Fruit fly (Drosophila melanogaster) Kc167 (cell line): ENCODE measurements around the gene MFS10.

Source experiments
- Myc ChIP-seq: fragments of >200 bp; optimal IDR thresholded peaks from 2 replicates; lab custom pipeline; 2017; ENCODE audit warnings: missing external identifiers
- Sin3A ChIP-seq: fragments of >200 bp; optimal IDR thresholded peaks from 2 replicates; lab custom pipeline; 2018; ENCODE audit warnings: missing external identifiers
- h ChIP-seq: fragments of >200 bp; optimal IDR thresholded peaks from 3 replicates; lab custom pipeline; 2018; ENCODE audit warnings: missing external identifiers
- insv ChIP-seq: fragments of >200 bp; optimal IDR thresholded peaks from 3 replicates; lab custom pipeline; 2018; ENCODE audit warnings: missing external identifiers
- psq ChIP-seq: fragments of >200 bp; optimal IDR thresholded peaks from 2 replicates; lab custom pipeline; 2017; ENCODE audit warnings: missing external identifiers
- ttk ChIP-seq: sonication (Bioruptor generic); optimal IDR thresholded peaks from 2 replicates; lab custom pipeline; 2017; ENCODE audit warnings: missing external identifiers

MFS10 gene

DNA sequence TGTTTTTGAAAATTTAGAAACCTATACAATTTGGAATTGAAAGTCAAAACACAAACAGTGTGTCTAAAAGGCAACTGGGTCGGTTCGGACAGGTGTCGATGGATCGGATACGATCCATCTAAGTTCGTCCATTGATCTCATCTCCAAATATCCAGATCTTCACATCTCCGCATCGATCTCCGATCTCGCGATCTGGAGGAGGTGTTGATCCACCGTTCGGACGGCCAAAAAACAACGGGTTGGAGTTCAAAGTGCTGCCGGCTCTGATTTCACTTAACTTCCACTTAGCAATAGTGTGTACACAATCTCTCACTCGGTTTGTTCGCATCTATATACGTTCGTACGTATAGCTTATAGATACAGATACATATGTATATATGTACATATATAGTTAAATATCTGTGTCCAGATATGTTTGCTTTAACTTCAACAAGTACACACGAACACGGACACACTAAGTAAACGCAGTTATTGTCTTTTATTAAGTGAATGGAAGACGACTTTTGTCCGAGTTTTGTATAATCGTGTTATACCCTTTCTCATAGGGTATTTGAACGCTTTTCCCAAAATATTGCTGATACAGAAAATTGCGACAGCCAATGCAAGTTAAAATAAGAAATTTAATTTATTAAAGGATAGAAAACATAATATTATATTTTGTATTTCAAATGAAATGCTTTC lies 20.5 kb upstream of the MFS10 start, which contains the start of gene Fer3HCH:
TSS of gene Fer3HCH (minus strand) at position 51 of the 681 bp plus-strand sequence.
- TF ChIP-seq Sin3A (lab: Kevin White, UChicago) = no peak
- no peak for TF ChIP-seq Myc (lab: Kevin White, UChicago)
- no peak for TF ChIP-seq h
- TF ChIP-seq insv (lab: Kevin White, UChicago) = no peak
- TF ChIP-seq ttk (lab: Kevin White, UChicago) = no peak
- TF ChIP-seq psq (lab: Kevin White, UChicago) = no peak

- no peak for TF ChIP-seq insv (lab: Kevin White, UChicago)
- no peak for TF ChIP-seq h
- no peak for TF ChIP-seq psq (lab: Kevin White, UChicago)
- no peak for TF ChIP-seq ttk (lab: Kevin White, UChicago)
- no peak for TF ChIP-seq Sin3A (lab: Kevin White, UChicago)
- TF ChIP-seq Myc (lab: Kevin White, UChicago) = no peak
Observed at dm6 chrX:13109583-13110126, 19.2 kb upstream of the MFS10 start.

DNA sequence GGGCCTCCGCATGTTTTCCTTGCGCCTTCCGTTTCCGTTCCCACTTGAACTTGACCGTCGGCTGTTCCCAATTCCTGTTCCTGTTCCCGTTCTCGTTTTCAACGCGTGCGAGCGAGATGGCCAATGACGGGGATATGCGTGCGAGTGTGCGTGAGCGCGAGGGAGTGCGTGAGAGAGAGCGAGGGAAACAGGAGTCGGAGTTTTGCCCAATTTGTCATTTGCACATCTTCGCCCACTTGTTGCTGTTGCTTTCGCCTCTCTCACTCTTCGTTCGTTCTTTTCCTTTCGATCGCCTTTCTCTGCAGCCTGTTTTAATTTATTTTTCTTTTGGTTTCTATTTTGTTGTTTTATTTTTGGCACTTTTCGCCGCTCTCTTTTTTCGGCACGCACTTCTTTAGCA lies 17.0 kb upstream of the MFS10 start:
- TF ChIP-seq insv (lab: Kevin White, UChicago) = no peak
- no peak for TF ChIP-seq psq (lab: Kevin White, UChicago)
- no peak for TF ChIP-seq h
- no peak for TF ChIP-seq Myc (lab: Kevin White, UChicago)
- no peak for TF ChIP-seq Sin3A (lab: Kevin White, UChicago)
- TF ChIP-seq ttk (lab: Kevin White, UChicago) = no peak

- TF ChIP-seq Sin3A (lab: Kevin White, UChicago) = no peak
- no peak for TF ChIP-seq psq (lab: Kevin White, UChicago)
- TF ChIP-seq insv (lab: Kevin White, UChicago) = no peak
- TF ChIP-seq h = no peak
- no peak for TF ChIP-seq ttk (lab: Kevin White, UChicago)
- TF ChIP-seq Myc (lab: Kevin White, UChicago) = no peak
Observed at dm6 chrX:13112238-13112829, 16.5 kb upstream of the MFS10 start, which contains the start of gene Chpf. Chpf (minus strand) TSS chrX:13112462.

- TF ChIP-seq h (no peak), insv (lab: Kevin White, UChicago) (no peak), psq (lab: Kevin White, UChicago) (no peak), Myc (lab: Kevin White, UChicago) (no peak)
Observed at dm6 chrX:13113863-13114407, 14.9 kb upstream of the MFS10 start.

DNA sequence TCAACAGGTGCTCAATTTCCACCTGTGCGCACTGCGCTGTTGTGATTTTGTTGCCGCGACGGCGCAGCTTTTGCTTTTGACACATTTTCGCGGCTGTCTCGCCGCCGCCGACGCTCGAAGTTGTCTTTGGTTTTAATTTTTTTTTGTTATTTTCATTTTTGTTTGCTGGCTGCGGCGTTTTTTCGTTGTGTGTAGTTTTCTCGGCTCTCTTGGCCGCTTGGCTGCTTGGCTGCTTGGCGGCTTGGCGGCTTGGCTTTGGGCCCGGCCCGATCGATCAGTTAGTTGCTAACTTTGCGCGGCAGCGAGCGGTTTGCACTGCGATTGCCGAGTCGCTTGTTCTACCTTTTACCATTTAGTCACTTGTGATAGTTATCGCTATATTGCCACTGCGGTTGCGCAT lies 14.0 kb upstream of the MFS10 start, which contains the start of gene CG42237:
TSS of gene CG42237 (plus strand) at position 271 of the 400 bp plus-strand sequence.
- TF ChIP-seq insv (lab: Kevin White, UChicago) = no peak
- TF ChIP-seq Myc (lab: Kevin White, UChicago) = no peak
- TF ChIP-seq psq (lab: Kevin White, UChicago) = no peak
- no peak for TF ChIP-seq Sin3A (lab: Kevin White, UChicago)
- no peak for TF ChIP-seq ttk (lab: Kevin White, UChicago)
- no peak for TF ChIP-seq h

DNA sequence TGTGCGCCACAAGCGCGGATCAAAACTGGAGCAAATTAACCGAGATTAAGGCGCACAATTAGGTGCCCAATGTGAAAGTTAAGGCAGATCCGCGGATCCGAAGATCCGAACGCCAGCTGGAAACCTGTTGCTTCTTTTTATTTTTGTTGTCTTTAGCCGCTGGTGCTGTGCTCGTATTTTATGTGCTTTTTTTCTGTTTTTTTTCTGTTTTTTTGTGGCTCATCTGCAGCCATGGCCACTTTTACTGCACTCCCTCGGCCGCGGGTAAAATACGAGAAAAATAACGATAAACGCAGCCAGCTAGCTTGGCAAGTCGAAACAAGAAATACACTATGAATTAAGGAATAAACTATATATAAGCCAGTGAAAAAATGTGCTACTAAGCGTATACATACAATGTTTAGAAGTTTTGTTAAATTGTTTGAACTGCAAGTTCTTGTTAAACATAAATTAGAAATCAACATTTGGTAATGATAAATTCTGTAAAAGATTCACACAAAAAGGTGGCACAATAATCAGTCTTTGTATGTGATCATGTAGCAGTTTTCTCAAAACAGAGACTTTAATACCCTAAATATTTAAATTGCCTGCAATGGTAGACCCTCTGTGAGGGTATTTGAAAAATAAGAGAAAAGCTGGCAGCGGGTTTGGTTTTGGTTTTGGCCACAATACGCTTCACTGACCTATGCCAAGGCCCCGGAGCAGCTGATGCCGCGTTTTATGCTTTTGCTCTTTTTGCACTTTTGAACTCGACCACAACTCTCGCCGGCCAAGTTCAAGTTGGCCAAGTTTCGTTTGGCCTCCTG lies 12.2 kb upstream of the MFS10 start:
- TF ChIP-seq insv (lab: Kevin White, UChicago) (no peak), h (no peak), psq (lab: Kevin White, UChicago) (no peak), ttk (lab: Kevin White, UChicago) (no peak), Sin3A (lab: Kevin White, UChicago) (no peak), Myc (lab: Kevin White, UChicago) (no peak)

dm6 chrX:13125559-13125958 lies 3.3 kb upstream of the MFS10 start:
- TF ChIP-seq psq (lab: Kevin White, UChicago) = no peak
- no peak for TF ChIP-seq Sin3A (lab: Kevin White, UChicago)
- no peak for TF ChIP-seq Myc (lab: Kevin White, UChicago)
- TF ChIP-seq ttk (lab: Kevin White, UChicago) = no peak
- TF ChIP-seq h = no peak
- no peak for TF ChIP-seq insv (lab: Kevin White, UChicago)

- TF ChIP-seq h = no peak
- TF ChIP-seq insv (lab: Kevin White, UChicago) = no peak
- TF ChIP-seq Sin3A (lab: Kevin White, UChicago) = no peak
- TF ChIP-seq Myc (lab: Kevin White, UChicago) = no peak
- TF ChIP-seq ttk (lab: Kevin White, UChicago) = no peak
- TF ChIP-seq psq (lab: Kevin White, UChicago) = no peak
Observed at dm6 chrX:13127973-13128749, 657 bp upstream of the MFS10 start.

- TF ChIP-seq psq (lab: Kevin White, UChicago) = no peak
- no peak for TF ChIP-seq insv (lab: Kevin White, UChicago)
- no peak for TF ChIP-seq Myc (lab: Kevin White, UChicago)
- TF ChIP-seq h = no peak
- TF ChIP-seq ttk (lab: Kevin White, UChicago) = no peak
- TF ChIP-seq Sin3A (lab: Kevin White, UChicago) = no peak
Observed at dm6 chrX:13130175-13130822, 1.5 kb downstream of the MFS10 start.
